Fruit fly (Drosophila melanogaster): Measurements from ENCODE around the gene fiz.

DNA sequence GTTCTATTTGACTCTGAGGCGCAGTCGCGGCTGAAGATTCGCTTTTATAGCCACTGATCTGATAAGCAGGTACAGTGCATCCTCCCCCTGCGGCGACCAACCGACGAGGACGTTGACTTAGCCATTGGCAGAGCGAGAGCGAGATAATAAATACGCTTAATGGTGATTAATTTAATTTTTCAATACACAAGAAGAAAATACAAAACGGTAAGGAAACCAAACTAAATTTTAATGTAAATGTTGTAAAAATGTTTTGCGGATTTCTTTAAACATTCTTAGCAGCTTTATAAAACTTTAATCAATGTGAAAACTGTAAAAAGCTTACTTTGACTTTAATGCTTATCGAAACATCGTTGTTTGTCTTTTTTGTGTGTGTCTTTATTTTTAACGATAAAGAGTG is 457 bp downstream of the fiz start:
- TF ChIP-seq fru (GFP tag; optimal IDR thresholded peaks at IDR 0.05): peak; percentile 10
- no peak for TF ChIP-seq Sp1 (GFP tag; optimal IDR thresholded peaks at IDR 0.05)
- TF ChIP-seq dsf (GFP tag; optimal IDR thresholded peaks at IDR 0.05; ENCODE audit: borderline replicate concordance): no peak
- TF ChIP-seq lola (GFP tag; optimal IDR thresholded peaks at IDR 0.05): no peak
- no peak for TF ChIP-seq br (GFP tag; optimal IDR thresholded peaks at IDR 0.05)
- TF ChIP-seq OdsH (GFP tag; optimal IDR thresholded peaks at IDR 0.05): no peak
- no peak for TF ChIP-seq Hr83 (GFP tag; optimal IDR thresholded peaks at IDR 0.05; ENCODE audit: poor library complexity, severe bottlenecking)
- no peak for TF ChIP-seq dl (GFP tag; optimal IDR thresholded peaks at IDR 0.05; ENCODE audit: insufficient read depth in 1 of 2, partially characterized antibody in 2 of 2)
- no peak for TF ChIP-seq CG9705 (GFP tag; optimal IDR thresholded peaks at IDR 0.05)
- peak; percentile 24 for TF ChIP-seq rgr (GFP tag; optimal IDR thresholded peaks at IDR 0.05)
- no peak for TF ChIP-seq Abd-B (GFP tag; optimal IDR thresholded peaks at IDR 0.05)
